Fruit fly (Drosophila melanogaster): Measurements from ENCODE around the gene Sec71.

The Sec71 gene

dm6 chr2L:13811323-13811722 is 18.0 kb downstream of the Sec71 start, which contains the start of the genes Adat1 and CG16865 (continued):
- TF ChIP-seq cg (GFP tag; optimal IDR thresholded peaks at IDR 0.05): no peak
- TF ChIP-seq CG15696 (tag; optimal IDR thresholded peaks at IDR 0.05): peak; percentile 21
- no peak for TF ChIP-seq bsh (GFP tag; optimal IDR thresholded peaks at IDR 0.05)
- TF ChIP-seq CG9797 (GFP tag; optimal IDR thresholded peaks at IDR 0.05): peak; percentile 76
- TF ChIP-seq fu2 (GFP tag; optimal IDR thresholded peaks at IDR 0.05): no peak
- peak; percentile 38; the same call in 1 of the 3 replicates for TF ChIP-seq HLH4C (GFP tag; IDR thresholded peaks at IDR 0.05; ENCODE audit: partially characterized antibody)
- no peak for TF ChIP-seq gce (GFP tag; IDR thresholded peaks at IDR 0.05)
- TF ChIP-seq CG14710 (tag; optimal IDR thresholded peaks at IDR 0.05): peak; percentile 35
- TF ChIP-seq stwl (tag; optimal IDR thresholded peaks at IDR 0.05): peak; percentile 87
- no peak for TF ChIP-seq E2f1 (GFP tag; IDR thresholded peaks at IDR 0.05)
- TF ChIP-seq ac (GFP tag; optimal IDR thresholded peaks at IDR 0.05): no peak

- TF ChIP-seq pfk (GFP tag; optimal IDR thresholded peaks at IDR 0.05) (peak; percentile 59), caup (GFP tag; optimal IDR thresholded peaks at IDR 0.05; ENCODE audit: severe bottlenecking) (no peak), Meics (GFP tag; optimal IDR thresholded peaks at IDR 0.05) (no peak)
Measured at dm6 chr2L:13813156-13813555, 19.8 kb downstream of the Sec71 start, which contains the start of gene CG16888. Gene CG16888 (minus strand): TSS chr2L:13813256.

dm6 chr2L:13813604-13814178 is 20.4 kb downstream of the Sec71 start, which contains the start of gene Sos:
Gene Sos (plus strand): TSS chr2L:13813816.
- peak; percentile 82 for TF ChIP-seq CG4617 (GFP tag; optimal IDR thresholded peaks at IDR 0.05; ENCODE audit: borderline replicate concordance)
- TF ChIP-seq Dek (tag; optimal IDR thresholded peaks at IDR 0.05): no peak
- no peak for TF ChIP-seq CG8089 (GFP tag; optimal IDR thresholded peaks at IDR 0.05)
- peak; percentile 10 for TF ChIP-seq Abd-B (GFP tag; optimal IDR thresholded peaks at IDR 0.05)
- no peak for TF ChIP-seq CG12391 (tag; optimal IDR thresholded peaks at IDR 0.05)
- peak; percentile 53 for TF ChIP-seq CG17912 (GFP tag; optimal IDR thresholded peaks at IDR 0.05)
- no peak for TF ChIP-seq CG11504 (tag; optimal IDR thresholded peaks at IDR 0.05)
- TF ChIP-seq CG17829 (tag; optimal IDR thresholded peaks at IDR 0.05): peak; percentile 47
- TF ChIP-seq oc (tag; optimal IDR thresholded peaks at IDR 0.05): no peak
- no peak for TF ChIP-seq esg (GFP tag; conservative IDR thresholded peaks at IDR 0.05)
- peak; percentile 86 for TF ChIP-seq Lhr (GFP tag; optimal IDR thresholded peaks at IDR 0.05)
- peak; percentile 27; the same call in 1 of the 2 replicates for TF ChIP-seq Scr (GFP tag; IDR thresholded peaks at IDR 0.05; ENCODE audit: partially characterized antibody)
- TF ChIP-seq CG7556 (GFP tag; optimal IDR thresholded peaks at IDR 0.05): no peak
- peak; percentile 45 for TF ChIP-seq Ets97D (GFP tag; optimal IDR thresholded peaks at IDR 0.05)
- peak; percentile 76; the same call in 2 of the 3 replicates for TF ChIP-seq CG11560 (tag; IDR thresholded peaks at IDR 0.05)
- TF ChIP-seq psq (GFP tag; optimal IDR thresholded peaks at IDR 0.05): no peak
- peak; percentile 94 for TF ChIP-seq YL-1 (GFP tag; optimal IDR thresholded peaks at IDR 0.05)
- no peak for TF ChIP-seq dati (GFP tag; IDR thresholded peaks at IDR 0.05)
- TF ChIP-seq CG4424 (GFP tag; optimal IDR thresholded peaks at IDR 0.05): no peak
- TF ChIP-seq CHES-1-like (GFP tag; optimal IDR thresholded peaks at IDR 0.05): no peak
- TF ChIP-seq gfzf (GFP tag; optimal IDR thresholded peaks at IDR 0.05): peak; percentile 94
- peak; percentile 79 for TF ChIP-seq stwl (tag; optimal IDR thresholded peaks at IDR 0.05)
- TF ChIP-seq fd64A (GFP tag; optimal IDR thresholded peaks at IDR 0.05): no peak
- peak; percentile 94 for TF ChIP-seq Dp (GFP tag; optimal IDR thresholded peaks at IDR 0.05)
- no peak for TF ChIP-seq tin (GFP tag; optimal IDR thresholded peaks at IDR 0.05)
- no peak for TF ChIP-seq hth (optimal IDR thresholded peaks at IDR 0.05)
- TF ChIP-seq CG10209 (GFP tag; optimal IDR thresholded peaks at IDR 0.05): no peak
- no peak for TF ChIP-seq grn (GFP tag; optimal IDR thresholded peaks at IDR 0.05)
- TF ChIP-seq Six4 (GFP tag; optimal IDR thresholded peaks at IDR 0.05): no peak
- TF ChIP-seq hbn (GFP tag; IDR thresholded peaks at IDR 0.05; ENCODE audit: partially characterized antibody): no peak
- peak; percentile 95 for TF ChIP-seq Myb (GFP tag; optimal IDR thresholded peaks at IDR 0.05)
- peak; percentile 33 for TF ChIP-seq Elba2 (GFP tag; optimal IDR thresholded peaks at IDR 0.05)
- TF ChIP-seq nmo (GFP tag; optimal IDR thresholded peaks at IDR 0.05): peak; percentile 55
- TF ChIP-seq caup (GFP tag; optimal IDR thresholded peaks at IDR 0.05; ENCODE audit: severe bottlenecking): no peak

Measured in whole organism, embryonic.